Fruit fly (Drosophila melanogaster): ENCODE measurements around the gene Manf.

DNA sequence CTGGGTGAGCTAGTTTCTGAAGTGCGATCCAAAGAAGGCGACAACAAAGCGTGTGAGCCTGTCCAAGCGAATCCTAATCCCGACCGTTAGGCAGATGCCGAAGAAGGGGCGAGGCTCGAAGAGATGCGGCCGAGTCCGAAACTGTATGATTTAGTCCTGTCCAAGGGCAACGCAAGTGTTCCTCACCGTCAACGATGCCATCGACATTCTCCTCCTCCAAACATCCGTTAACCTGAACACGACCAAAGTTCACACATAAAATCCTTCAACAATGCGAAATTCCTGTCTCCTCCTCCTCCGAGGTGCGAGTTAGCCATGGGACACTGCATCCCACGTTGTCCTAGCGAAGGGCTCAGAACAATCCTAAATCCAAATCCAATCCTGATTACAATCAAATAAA lies 9.7 kb upstream of the Manf start, which contains the start of gene Sulf1:
- TF ChIP-seq pan (optimal IDR thresholded peaks at IDR 0.05) (no peak), psq (optimal IDR thresholded peaks at IDR 0.05) (no peak), CG8478 (optimal IDR thresholded peaks at IDR 0.05) (no peak), Dll (optimal IDR thresholded peaks at IDR 0.05) (no peak)
